Fruit fly (Drosophila melanogaster): Measurements from ENCODE around the gene CG5888.

Gene CG5888

dm6 chr2L:16356249-16357025 lies 91.8 kb downstream of the CG5888 start, which contains the start of gene CaBP1:
CaBP1 (minus strand) TSS chr2L:16356735.
- TF ChIP-seq CG10348 (GFP tag; IDR thresholded peaks at IDR 0.05) (no peak), Ets98B (GFP tag; IDR thresholded peaks at IDR 0.05) (no peak), gl (tag; optimal IDR thresholded peaks at IDR 0.05) (no peak), CG8159 (tag; optimal IDR thresholded peaks at IDR 0.05) (no peak), CG17806 (tag; optimal IDR thresholded peaks at IDR 0.05) (no peak), CG9948 (tag; optimal IDR thresholded peaks at IDR 0.05) (no peak), EcR (GFP tag; optimal IDR thresholded peaks at IDR 0.05) (no peak), CG4496 (GFP tag; IDR thresholded peaks at IDR 0.05) (no peak), CG8301 (tag; optimal IDR thresholded peaks at IDR 0.05) (no peak), CG15710 (tag; optimal IDR thresholded peaks at IDR 0.05) (no peak)

dm6 chr2L:16353765-16354164 lies 94.5 kb downstream of the CG5888 start:
- TF ChIP-seq EcR (GFP tag; optimal IDR thresholded peaks at IDR 0.05) (peak; percentile 13), CG9948 (tag; optimal IDR thresholded peaks at IDR 0.05) (no peak), D1 (tag; optimal IDR thresholded peaks at IDR 0.05) (no peak)

dm6 chr2L:16352585-16353580 lies 95.4 kb downstream of the CG5888 start, which contains the start of the genes Hyls1, chif and CG4455:
Hyls1 (minus strand) TSS chr2L:16352628.
chif (minus strand) TSS chr2L:16352628.
CG4455 (plus strand) TSS chr2L:16352934.
- TF ChIP-seq Snoo (tag; optimal IDR thresholded peaks at IDR 0.05) (peak; percentile 22), CG8159 (tag; optimal IDR thresholded peaks at IDR 0.05) (peak; percentile 19), CG8301 (tag; optimal IDR thresholded peaks at IDR 0.05) (no peak), D1 (tag; optimal IDR thresholded peaks at IDR 0.05) (no peak), Pif1A (GFP tag; optimal IDR thresholded peaks at IDR 0.05) (peak; percentile 9), EcR (GFP tag; optimal IDR thresholded peaks at IDR 0.05) (peak; percentile 71), CG32121 (GFP tag; IDR thresholded peaks at IDR 0.05) (no peak), CG12605 (GFP tag; IDR thresholded peaks at IDR 0.05) (0 out of 2 replicates have a peak, but pooled peaks have one; percentile 8), CG15710 (tag; optimal IDR thresholded peaks at IDR 0.05) (peak; percentile 25)

dm6 chr2L:16351805-16352584 lies 96.3 kb downstream of the CG5888 start:
- TF ChIP-seq CG4496 (GFP tag; IDR thresholded peaks at IDR 0.05), result 0 out of 3 replicates have a peak, but pooled peaks have one; percentile 18
- TF ChIP-seq EcR (GFP tag; optimal IDR thresholded peaks at IDR 0.05), result no peak
- TF ChIP-seq CG9948 (tag; optimal IDR thresholded peaks at IDR 0.05), result no peak

- TF ChIP-seq CG12605 (GFP tag; IDR thresholded peaks at IDR 0.05), result peak; percentile 99
- peak; percentile 99 for TF ChIP-seq CG8159 (tag; optimal IDR thresholded peaks at IDR 0.05)
- peak; percentile 82 for TF ChIP-seq CG10348 (GFP tag; IDR thresholded peaks at IDR 0.05)
- TF ChIP-seq Snoo (tag; optimal IDR thresholded peaks at IDR 0.05), result peak; percentile 99
- TF ChIP-seq CG4496 (GFP tag; IDR thresholded peaks at IDR 0.05), result peak; percentile 99
- TF ChIP-seq Pif1A (GFP tag; optimal IDR thresholded peaks at IDR 0.05), result peak; percentile 99
- peak; percentile 99 for TF ChIP-seq Pif1B (GFP tag; optimal IDR thresholded peaks at IDR 0.05)
- peak; percentile 99 for TF ChIP-seq CG8301 (tag; optimal IDR thresholded peaks at IDR 0.05)
- peak; percentile 73 for TF ChIP-seq EcR (GFP tag; optimal IDR thresholded peaks at IDR 0.05)
- peak; percentile 99 for TF ChIP-seq CG14655 (GFP tag; optimal IDR thresholded peaks at IDR 0.05)
- peak; percentile 98 for TF ChIP-seq CG13204 (GFP tag; optimal IDR thresholded peaks at IDR 0.05)
- TF ChIP-seq D1 (tag; optimal IDR thresholded peaks at IDR 0.05), result peak; percentile 98
- peak; percentile 98 for TF ChIP-seq gl (tag; optimal IDR thresholded peaks at IDR 0.05)
- TF ChIP-seq rn (GFP tag; IDR thresholded peaks at IDR 0.05), result peak; percentile 97
- peak; percentile 99 for TF ChIP-seq CG15710 (tag; optimal IDR thresholded peaks at IDR 0.05)
- peak; percentile 99 for TF ChIP-seq CG32121 (GFP tag; IDR thresholded peaks at IDR 0.05)
- peak; percentile 98 for TF ChIP-seq fd96Ca (GFP tag; IDR thresholded peaks at IDR 0.05)
- peak; percentile 99 for TF ChIP-seq Ets98B (GFP tag; IDR thresholded peaks at IDR 0.05)
- TF ChIP-seq CG34367 (tag; optimal IDR thresholded peaks at IDR 0.05), result peak; percentile 99
- peak; percentile 99 for TF ChIP-seq CG17806 (tag; optimal IDR thresholded peaks at IDR 0.05)
- TF ChIP-seq CG9948 (tag; optimal IDR thresholded peaks at IDR 0.05), result peak; percentile 99
Observed at dm6 chr2L:16350742-16351568, 97.3 kb downstream of the CG5888 start.
